Worm (Caenorhabditis elegans) whole organism, midembryonic: Measurements from ENCODE around the gene msp-33.
"Not testable (repeated sequence)": the region's sequence is repeated elsewhere in the genome, so short reads cannot be mapped to it uniquely, and the experiment has no call there.

Source experiments
- T22C8.4 ChIP-seq: fragments of 200-800 bp; sonication (Bioruptor generic); IDR thresholded peaks from 2 replicates; pipeline ENCODE4 v1.3.6; 2022; ENCODE audit warnings: missing genetic modification characterization, missing compliant biosample characterization
- cog-1 ChIP-seq: sonication (generic microtip); optimal IDR thresholded peaks from 2 replicates; lab custom pipeline; 2016; ENCODE audit warnings: missing genetic modification characterization, missing compliant biosample characterization
- flt-1 ChIP-seq: fragments of 200-800 bp; sonication (Bioruptor generic); IDR thresholded peaks from 2 replicates; pipeline ENCODE4 v1.3.6; 2022; ENCODE audit warnings: missing genetic modification characterization, missing compliant biosample characterization
- klf-2 ChIP-seq: fragments of 200-800 bp; sonication (Bioruptor generic); conservative IDR thresholded peaks from 2 replicates; pipeline ENCODE4 v1.3.6; 2022; ENCODE audit warnings: missing genetic modification reagents, missing genetic modification characterization, missing compliant biosample characterization
- med-1 ChIP-seq: sonication (generic microtip); optimal IDR thresholded peaks from 2 replicates; lab custom pipeline; 2017; ENCODE audit warnings: missing genetic modification characterization, mild to moderate bottlenecking, missing compliant biosample characterization, antibody characterized with exemption, missing genetic modification reagents; ENCODE audit not compliant: insufficient read depth
- ref-1 ChIP-seq: fragments of 200-800 bp; sonication (Bioruptor generic); conservative IDR thresholded peaks from 2 replicates; pipeline ENCODE4 v1.3.6; 2022; ENCODE audit warnings: missing genetic modification reagents, missing genetic modification characterization, missing compliant biosample characterization
- tab-1 ChIP-seq: fragments of 200-800 bp; sonication (Bioruptor generic); IDR thresholded peaks from 2 replicates; pipeline ENCODE4 v1.3.6; 2022; ENCODE audit warnings: missing genetic modification characterization, missing compliant biosample characterization
- ztf-23 ChIP-seq: fragments of 200-800 bp; sonication (Bioruptor generic); IDR thresholded peaks from 2 replicates; pipeline ENCODE4 v1.3.6; 2022; ENCODE audit warnings: missing genetic modification reagents, missing genetic modification characterization, missing compliant biosample characterization
- ztf-29 ChIP-seq: fragments of 200-800 bp; sonication (Bioruptor generic); IDR thresholded peaks from 2 replicates; pipeline ENCODE4 v1.3.6; 2022; ENCODE audit warnings: missing genetic modification reagents, missing genetic modification characterization, missing compliant biosample characterization

msp-33 gene

DNA sequence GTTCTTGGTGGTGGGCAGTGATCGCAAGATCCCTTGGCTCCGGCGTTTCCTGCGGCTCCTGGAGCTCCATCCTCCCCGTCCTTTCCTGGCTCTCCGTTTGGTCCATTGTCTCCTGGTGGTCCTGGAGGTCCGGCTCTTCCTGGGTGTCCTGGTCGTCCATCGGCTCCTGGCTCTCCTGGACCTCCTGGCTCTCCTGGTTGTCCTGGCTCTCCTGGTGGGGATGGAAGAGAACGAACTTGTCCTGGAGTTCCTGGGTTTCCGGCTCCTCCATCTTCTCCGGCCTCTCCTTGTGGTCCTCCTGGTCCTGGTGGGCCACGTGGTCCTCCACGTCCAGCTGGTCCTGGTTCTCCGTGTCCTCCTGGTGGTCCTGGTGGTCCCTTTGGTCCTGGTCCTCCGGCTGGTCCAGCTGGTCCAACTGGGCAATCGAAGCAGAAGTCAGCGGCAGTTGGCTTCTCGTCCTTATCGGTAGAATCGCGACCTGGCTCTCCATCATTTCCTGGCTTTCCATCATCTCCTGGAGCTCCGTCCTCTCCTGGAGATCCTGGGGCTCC, 22.6 kb downstream of the msp-33 start:
- TF ChIP-seq ref-1 (no peak), klf-2 (GFP tag; lab: Robert Waterston, UW) (no peak), tab-1 (GFP tag; lab: Robert Waterston, UW) (no peak), ztf-29 (GFP tag; lab: Robert Waterston, UW) (no peak), cog-1 (tag; lab: Kevin White, UChicago) (no peak), med-1 (no peak)

DNA sequence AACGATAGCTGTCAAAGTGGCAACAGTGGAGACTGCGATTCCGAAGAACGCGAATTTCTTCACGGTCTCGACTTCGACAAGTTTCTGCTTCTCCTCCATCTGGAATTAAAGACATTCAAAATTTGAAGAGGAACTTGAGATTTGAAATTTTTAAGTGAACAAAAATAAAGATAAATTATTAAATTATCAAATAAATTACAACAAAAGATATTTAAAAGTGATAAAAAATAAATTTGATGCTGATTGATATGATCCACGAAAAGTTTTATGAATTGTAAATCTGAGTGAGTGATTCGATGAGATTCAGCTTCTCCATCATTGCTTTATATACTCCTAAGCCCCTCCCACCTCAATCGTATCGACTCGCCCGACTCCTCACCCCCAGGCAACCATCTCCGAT, 25.0 kb downstream of the msp-33 start, which contains the start of gene col-17:
Gene col-17, minus strand, starts transcription at position 101 of the 400 bp plus-strand sequence.
- no peak for TF ChIP-seq ref-1
- no peak for TF ChIP-seq ztf-23
- no peak for TF ChIP-seq T22C8.4 (GFP tag; lab: Robert Waterston, UW)
- TF ChIP-seq klf-2 (GFP tag; lab: Robert Waterston, UW): no peak
- TF ChIP-seq cog-1 (tag; lab: Kevin White, UChicago): no peak

DNA sequence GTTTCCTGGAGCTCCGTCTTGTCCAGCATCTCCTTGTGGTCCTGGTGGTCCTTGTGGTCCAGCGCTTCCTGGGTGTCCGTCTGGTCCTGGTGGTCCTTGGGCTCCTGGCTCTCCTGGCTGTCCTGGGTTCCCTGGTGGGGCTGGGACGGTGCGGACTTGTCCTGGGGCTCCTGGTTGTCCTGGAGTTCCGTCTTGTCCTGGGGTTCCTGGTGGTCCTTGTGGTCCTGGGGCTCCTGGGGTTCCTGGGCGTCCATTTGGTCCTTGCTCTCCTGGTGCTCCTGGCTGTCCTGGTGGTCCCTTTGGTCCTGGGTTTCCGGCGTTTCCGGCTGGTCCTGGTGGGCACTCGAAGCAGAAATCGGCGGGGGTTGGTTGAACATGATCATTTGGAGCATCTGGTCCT, 25.7 kb downstream of the msp-33 start:
- TF ChIP-seq flt-1 (GFP tag; lab: Robert Waterston, UW): 0 out of 2 replicates have a peak, but pooled peaks have one; percentile 13

DNA sequence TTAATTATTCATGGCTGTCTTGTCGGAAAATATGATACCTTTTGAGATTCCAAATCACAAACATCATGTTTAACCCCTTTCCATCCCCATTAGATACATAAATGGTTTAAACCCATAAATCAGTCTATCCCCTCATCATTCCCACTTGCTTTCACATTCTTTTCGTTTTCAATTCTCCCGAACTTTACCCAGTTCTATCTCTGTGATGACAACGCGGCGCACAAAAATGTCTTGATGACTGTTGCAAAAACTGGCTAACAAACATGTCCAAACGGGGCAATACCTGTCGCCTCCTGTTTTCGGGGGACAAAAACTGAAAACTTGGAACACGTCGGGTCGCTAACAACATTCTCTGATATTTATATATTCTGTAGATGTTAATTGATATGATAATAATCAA, 26.4 kb downstream of the msp-33 start:
- no peak for TF ChIP-seq ztf-29 (GFP tag; lab: Robert Waterston, UW)
- TF ChIP-seq cog-1 (tag; lab: Kevin White, UChicago): no peak
- TF ChIP-seq med-1: no peak
- TF ChIP-seq T22C8.4 (GFP tag; lab: Robert Waterston, UW): no peak
- no peak for TF ChIP-seq flt-1 (GFP tag; lab: Robert Waterston, UW)
- no peak for TF ChIP-seq klf-2 (GFP tag; lab: Robert Waterston, UW)
- no peak for TF ChIP-seq ref-1
- no peak for TF ChIP-seq tab-1 (GFP tag; lab: Robert Waterston, UW)
- no peak for TF ChIP-seq ztf-23

DNA sequence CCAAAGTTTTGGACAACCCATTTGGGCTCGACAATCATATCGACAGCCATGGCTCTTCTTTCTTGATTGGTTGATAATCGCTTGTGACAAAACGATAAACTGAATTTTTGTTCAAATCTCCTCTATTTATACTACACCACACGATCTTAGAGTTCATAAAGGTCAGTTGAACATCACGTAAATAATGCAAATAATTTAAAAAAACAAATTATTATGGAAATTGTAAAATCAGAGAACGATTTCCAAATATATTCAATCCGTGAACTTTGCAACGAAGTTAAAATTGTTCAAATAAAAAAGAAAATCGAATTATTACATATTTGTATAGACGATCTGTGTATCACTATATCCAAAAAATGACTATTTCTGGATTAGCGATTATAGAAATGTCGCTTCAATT, 29.1 kb downstream of the msp-33 start, which contains the start of the genes mpst-4 and F11G11.14:
Gene mpst-4, minus strand, starts transcription at position 101 of the 400 bp plus-strand sequence.
Gene F11G11.14, plus strand, starts transcription at position 325 of the 400 bp plus-strand sequence.
- no peak for TF ChIP-seq cog-1 (tag; lab: Kevin White, UChicago)
- TF ChIP-seq T22C8.4 (GFP tag; lab: Robert Waterston, UW): no peak
- no peak for TF ChIP-seq ref-1
- no peak for TF ChIP-seq ztf-29 (GFP tag; lab: Robert Waterston, UW)
- TF ChIP-seq med-1: no peak
- no peak for TF ChIP-seq klf-2 (GFP tag; lab: Robert Waterston, UW)
- TF ChIP-seq ztf-23: no peak
- no peak for TF ChIP-seq tab-1 (GFP tag; lab: Robert Waterston, UW)
- TF ChIP-seq flt-1 (GFP tag; lab: Robert Waterston, UW): no peak

DNA sequence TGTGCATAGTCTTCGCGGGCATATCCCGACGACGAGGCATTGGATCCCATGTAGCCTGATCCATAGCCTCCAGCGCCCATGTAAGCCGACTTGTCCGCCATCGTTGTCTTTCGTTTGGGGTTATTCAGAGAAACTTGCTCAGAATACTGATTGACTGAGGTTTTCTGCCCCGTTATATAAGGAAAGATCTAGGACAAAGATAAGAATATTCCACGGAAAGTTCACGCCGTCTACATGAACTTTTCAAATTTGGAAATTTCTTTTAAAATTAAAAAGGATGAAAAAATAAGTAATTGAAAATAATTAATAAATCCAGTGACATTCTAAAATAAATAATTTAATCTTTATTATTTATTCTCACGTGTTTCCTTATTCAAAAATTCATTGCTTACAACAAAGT, 32.2 kb downstream of the msp-33 start, which contains the start of the genes nspd-5 and F11G11.4:
Gene nspd-5, minus strand, starts transcription at position 101 of the 400 bp plus-strand sequence.
Gene F11G11.4, plus strand, starts transcription at position 335 of the 400 bp plus-strand sequence.
- not testable (repeated sequence) for TF ChIP-seq T22C8.4 (GFP tag; lab: Robert Waterston, UW); med-1; ztf-23

DNA sequence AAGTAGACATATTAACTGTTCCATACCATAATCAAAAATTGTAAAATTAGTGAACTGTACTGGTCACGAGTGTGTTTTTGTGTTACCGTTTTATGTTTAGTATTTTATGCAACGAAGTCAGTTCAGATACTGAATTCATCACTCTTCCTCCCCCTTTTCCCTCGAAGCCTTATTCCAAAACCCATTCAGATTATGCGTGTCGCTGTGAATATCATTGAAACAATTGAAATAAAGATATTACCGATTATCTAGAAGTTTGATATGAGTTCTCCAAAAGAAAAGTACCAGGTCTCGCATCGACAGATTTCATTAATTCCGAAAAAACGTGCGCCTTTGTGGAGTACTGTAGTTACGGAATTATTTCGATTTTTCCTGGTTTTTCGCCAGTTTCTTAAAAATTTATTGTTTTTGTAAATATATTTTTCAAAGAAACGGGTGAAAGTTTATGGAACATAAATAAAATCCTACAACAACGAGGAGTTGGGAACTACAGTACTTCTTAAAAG, 33.5 kb downstream of the msp-33 start:
- TF ChIP-seq klf-2 (GFP tag; lab: Robert Waterston, UW) (no peak), T22C8.4 (GFP tag; lab: Robert Waterston, UW) (no peak), ztf-23 (no peak), flt-1 (GFP tag; lab: Robert Waterston, UW) (no peak), ref-1 (no peak), cog-1 (tag; lab: Kevin White, UChicago) (no peak), med-1 (no peak), tab-1 (GFP tag; lab: Robert Waterston, UW) (no peak), ztf-29 (GFP tag; lab: Robert Waterston, UW) (no peak)

DNA sequence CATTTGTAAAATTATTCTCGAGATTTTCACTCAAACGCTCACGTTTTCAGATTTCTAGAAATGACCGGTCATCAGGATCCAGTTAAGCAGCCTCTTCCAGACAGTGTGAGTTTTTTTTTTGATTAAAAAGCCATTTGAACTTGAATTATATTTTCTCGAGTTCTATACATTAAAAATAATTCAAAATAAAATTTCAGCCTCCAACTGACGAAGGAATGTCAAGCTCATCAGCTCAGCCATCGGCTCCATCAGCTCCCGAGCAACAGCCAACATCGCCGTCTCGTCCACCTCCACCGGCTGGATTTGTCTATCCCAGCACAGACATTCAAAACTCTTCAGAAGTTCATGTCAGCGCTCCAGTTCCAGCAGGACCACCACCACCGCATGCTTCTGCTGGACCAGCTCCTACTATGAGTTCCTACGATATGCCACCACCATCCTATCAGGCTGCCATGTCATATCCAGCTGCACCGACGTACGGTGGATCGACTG, 34.6 kb downstream of the msp-33 start, which contains the start of gene F11G11.5:
Gene F11G11.5, plus strand, starts transcription at position 51 of the 492 bp plus-strand sequence.
- no peak for TF ChIP-seq cog-1 (tag; lab: Kevin White, UChicago)
- TF ChIP-seq ztf-23: no peak
- TF ChIP-seq ztf-29 (GFP tag; lab: Robert Waterston, UW): no peak
- TF ChIP-seq flt-1 (GFP tag; lab: Robert Waterston, UW): no peak
- TF ChIP-seq tab-1 (GFP tag; lab: Robert Waterston, UW): no peak
- no peak for TF ChIP-seq ref-1
- no peak for TF ChIP-seq klf-2 (GFP tag; lab: Robert Waterston, UW)
- TF ChIP-seq T22C8.4 (GFP tag; lab: Robert Waterston, UW): no peak
- TF ChIP-seq med-1: no peak

DNA sequence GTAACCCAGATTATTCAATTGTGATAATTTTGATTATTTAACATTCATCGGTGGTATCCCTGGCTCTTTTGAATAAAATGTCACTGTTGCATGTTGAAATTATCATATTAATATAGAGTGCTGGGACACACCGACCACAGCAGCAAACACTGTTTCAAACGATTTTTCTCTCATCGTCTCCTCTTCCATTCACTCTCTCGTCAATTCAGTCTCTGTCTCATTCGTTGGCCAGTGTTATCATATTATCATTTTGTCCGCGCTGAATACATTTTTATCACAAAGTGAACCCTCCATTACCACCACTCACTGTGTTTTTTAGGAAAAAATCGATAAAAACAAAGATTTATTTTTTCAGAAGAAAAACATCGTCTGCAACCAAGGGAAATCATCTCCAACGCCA, 35.4 kb downstream of the msp-33 start:
- TF ChIP-seq flt-1 (GFP tag; lab: Robert Waterston, UW): no peak
- TF ChIP-seq tab-1 (GFP tag; lab: Robert Waterston, UW): no peak
- no peak for TF ChIP-seq ref-1
- TF ChIP-seq cog-1 (tag; lab: Kevin White, UChicago): no peak
- 0 out of 2 replicates have a peak, but pooled peaks have one; percentile 13 for TF ChIP-seq T22C8.4 (GFP tag; lab: Robert Waterston, UW)
- TF ChIP-seq klf-2 (GFP tag; lab: Robert Waterston, UW): no peak
- 0 out of 2 replicates have a peak, but pooled peaks have one; percentile 24 for TF ChIP-seq ztf-23
- TF ChIP-seq ztf-29 (GFP tag; lab: Robert Waterston, UW): no peak
- no peak for TF ChIP-seq med-1

DNA sequence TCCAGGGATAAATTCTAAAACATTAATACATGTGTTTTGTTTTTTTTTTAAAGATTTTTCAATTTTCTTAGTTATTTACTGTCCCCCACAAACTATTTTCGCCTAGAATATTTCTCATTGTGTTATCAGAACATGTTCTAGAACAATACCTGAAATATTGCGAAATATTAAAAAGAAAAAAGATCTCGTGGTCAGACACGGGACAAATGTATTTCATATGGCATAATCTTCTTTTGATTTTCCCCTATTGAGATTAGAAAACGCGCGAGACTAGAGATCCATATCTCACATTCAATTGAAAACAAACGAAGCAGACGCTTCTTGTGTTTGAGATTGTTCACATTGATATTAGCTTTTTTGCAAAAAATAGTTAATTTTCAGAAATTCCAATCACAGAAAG, 36.4 kb downstream of the msp-33 start:
- no peak for TF ChIP-seq ztf-23
- no peak for TF ChIP-seq ref-1
- TF ChIP-seq klf-2 (GFP tag; lab: Robert Waterston, UW): no peak
- TF ChIP-seq ztf-29 (GFP tag; lab: Robert Waterston, UW): no peak
- no peak for TF ChIP-seq cog-1 (tag; lab: Kevin White, UChicago)
- no peak for TF ChIP-seq med-1
- TF ChIP-seq tab-1 (GFP tag; lab: Robert Waterston, UW): no peak
- no peak for TF ChIP-seq T22C8.4 (GFP tag; lab: Robert Waterston, UW)
- TF ChIP-seq flt-1 (GFP tag; lab: Robert Waterston, UW): no peak
